Fruit fly (Drosophila melanogaster) whole organism, embryonic: ENCODE measurements around the gene Or88a.
A peak's percentile ranks its signal among the peaks of the same experiment; 100 is the strongest.

ENCODE experiments used
- BEAF-32 ChIP-seq: fragments of 200-800 bp; sonication (Bioruptor generic); optimal IDR thresholded peaks from 3 replicates; lab custom pipeline; 2017; ENCODE audit warnings: missing biosample characterization, missing genetic modification characterization, mild to moderate bottlenecking, moderate library complexity, missing genetic modification reagents
- Bdp1 ChIP-seq: fragments of 200-800 bp; sonication (Bioruptor generic); optimal IDR thresholded peaks from 3 replicates; lab custom pipeline; 2016; ENCODE audit warnings: missing biosample characterization, missing genetic modification characterization
- Bgb ChIP-seq: fragments of 200-800 bp; sonication (Bioruptor generic); IDR thresholded peaks from 2 replicates; pipeline ENCODE4 v1.3.6; 2022; ENCODE audit warnings: missing biosample characterization, missing genetic modification characterization; ENCODE audit not compliant: partially characterized antibody
- C15 ChIP-seq: fragments of 200-800 bp; sonication (Bioruptor generic); IDR thresholded peaks from 3 replicates; pipeline ENCODE4 v1.3.6; 2022; ENCODE audit warnings: missing biosample characterization, missing genetic modification characterization
- CG10147 ChIP-seq: fragments of 200-800 bp; sonication (Bioruptor generic); optimal IDR thresholded peaks from 2 replicates; lab custom pipeline; 2019; ENCODE audit warnings: missing biosample characterization, mild to moderate bottlenecking, missing genetic modification characterization, moderate library complexity
- CG10979 ChIP-seq: fragments of 200-800 bp; sonication (Bioruptor generic); optimal IDR thresholded peaks from 2 replicates; lab custom pipeline; 2018; ENCODE audit warnings: missing biosample characterization, mild to moderate bottlenecking, missing genetic modification characterization, moderate library complexity
- CG15696 ChIP-seq: fragments of 200-800 bp; sonication (Bioruptor generic); optimal IDR thresholded peaks from 2 replicates; lab custom pipeline; 2019; ENCODE audit warnings: missing biosample characterization, mild to moderate bottlenecking, missing genetic modification characterization, moderate library complexity
- CG2120 ChIP-seq: fragments of 200-800 bp; sonication (Bioruptor generic); optimal IDR thresholded peaks from 3 replicates; lab custom pipeline; 2016; ENCODE audit warnings: missing biosample characterization, missing genetic modification characterization
- CG2129 ChIP-seq: fragments of 200-800 bp; sonication (Bioruptor generic); IDR thresholded peaks from 2 replicates; pipeline ENCODE4 v1.3.6; 2022; ENCODE audit warnings: missing biosample characterization, missing genetic modification characterization; ENCODE audit not compliant: partially characterized antibody
- CG2202 ChIP-seq: fragments of 200-800 bp; sonication (Bioruptor generic); optimal IDR thresholded peaks from 2 replicates; lab custom pipeline; 2018; ENCODE audit warnings: missing biosample characterization, mild to moderate bottlenecking, missing genetic modification characterization
- CG2678 ChIP-seq: fragments of 200-800 bp; sonication (Bioruptor generic); optimal IDR thresholded peaks from 3 replicates; lab custom pipeline; 2019; ENCODE audit warnings: missing biosample characterization, mild to moderate bottlenecking, missing genetic modification characterization, moderate library complexity
- CG32532 ChIP-seq: fragments of 200-800 bp; sonication (Bioruptor generic); IDR thresholded peaks from 2 replicates; pipeline ENCODE4 v1.3.6; 2022; ENCODE audit warnings: missing biosample characterization, missing genetic modification characterization
- CG5245 ChIP-seq: fragments of 200-800 bp; sonication (Bioruptor generic); optimal IDR thresholded peaks from 3 replicates; lab custom pipeline; 2016; ENCODE audit warnings: missing biosample characterization, missing genetic modification characterization
- CG6654 ChIP-seq: fragments of 200-800 bp; sonication (Bioruptor generic); optimal IDR thresholded peaks from 2 replicates; lab custom pipeline; 2017; ENCODE audit warnings: missing biosample characterization, mild to moderate bottlenecking, missing genetic modification characterization
- CG6689 ChIP-seq: fragments of 200-800 bp; sonication (Bioruptor generic); IDR thresholded peaks from 2 replicates; pipeline ENCODE4 v1.3.6; 2022; ENCODE audit warnings: missing biosample characterization, missing genetic modification characterization
- CG7786 ChIP-seq: fragments of 200-800 bp; sonication (Bioruptor generic); optimal IDR thresholded peaks from 2 replicates; lab custom pipeline; 2016; ENCODE audit warnings: missing biosample characterization, missing genetic modification characterization
- CG7987 ChIP-seq: fragments of 200-800 bp; sonication (Bioruptor generic); optimal IDR thresholded peaks from 2 replicates; lab custom pipeline; 2018; ENCODE audit warnings: missing biosample characterization, mild to moderate bottlenecking, missing genetic modification characterization, moderate library complexity
- CG8089 ChIP-seq: fragments of 200-800 bp; sonication (Bioruptor generic); optimal IDR thresholded peaks from 3 replicates; lab custom pipeline; 2016; ENCODE audit warnings: missing biosample characterization, missing genetic modification characterization
- CG8281 ChIP-seq: fragments of 200-800 bp; sonication (Bioruptor generic); optimal IDR thresholded peaks from 2 replicates; lab custom pipeline; 2018; ENCODE audit warnings: missing biosample characterization, mild to moderate bottlenecking, missing genetic modification characterization, moderate library complexity
- CG9876 ChIP-seq: fragments of 200-800 bp; sonication (Bioruptor generic); optimal IDR thresholded peaks from 2 replicates; lab custom pipeline; 2016; ENCODE audit warnings: missing biosample characterization, missing genetic modification characterization
- Camta ChIP-seq: fragments of 200-800 bp; sonication (Bioruptor generic); optimal IDR thresholded peaks from 2 replicates; lab custom pipeline; 2016; ENCODE audit warnings: missing biosample characterization, missing genetic modification characterization
- CrebB ChIP-seq: fragments of 200-800 bp; sonication (Bioruptor generic); optimal IDR thresholded peaks from 3 replicates; lab custom pipeline; 2018; ENCODE audit warnings: missing biosample characterization, mild to moderate bottlenecking, missing genetic modification characterization
- Dad ChIP-seq: fragments of 200-800 bp; sonication (Bioruptor generic); optimal IDR thresholded peaks from 3 replicates; lab custom pipeline; 2016; ENCODE audit warnings: missing biosample characterization, missing genetic modification characterization
- Dfd ChIP-seq, 2 experiments: fragments of >200 bp; optimal IDR thresholded peaks; 2 replicates each; lab custom pipeline; 2017; ENCODE audit warnings: missing biosample characterization in 2 of 2, missing genetic modification characterization in 2 of 2
- Ets97D ChIP-seq: fragments of 200-800 bp; sonication (Bioruptor generic); optimal IDR thresholded peaks from 3 replicates; lab custom pipeline; 2016; ENCODE audit warnings: missing biosample characterization, missing genetic modification characterization
- HLH4C ChIP-seq: fragments of 200-800 bp; sonication (Bioruptor generic); IDR thresholded peaks from 3 replicates; pipeline ENCODE4 v1.3.6; 2022; ENCODE audit warnings: missing biosample characterization, missing genetic modification characterization; ENCODE audit not compliant: partially characterized antibody
- Hand ChIP-seq: fragments of 200-800 bp; sonication (Bioruptor generic); optimal IDR thresholded peaks from 2 replicates; lab custom pipeline; 2017; ENCODE audit warnings: mild to moderate bottlenecking, missing biosample characterization, missing genetic modification reagents, missing genetic modification characterization
- Hr39 ChIP-seq: fragments of >200 bp; optimal IDR thresholded peaks from 2 replicates; lab custom pipeline; 2017
- NC2β ChIP-seq: fragments of 200-800 bp; sonication (Bioruptor generic); optimal IDR thresholded peaks from 2 replicates; lab custom pipeline; 2016; ENCODE audit warnings: missing biosample characterization, missing genetic modification characterization
- Pdp1 ChIP-seq, 2 experiments: fragments of 200-800 bp; sonication (Bioruptor generic); optimal IDR thresholded peaks; 3 replicates each; lab custom pipeline; 2016; ENCODE audit warnings: missing biosample characterization in 2 of 2, missing genetic modification characterization in 2 of 2, mild to moderate bottlenecking in 1 of 2, moderate library complexity in 1 of 2
- Poxn ChIP-seq: fragments of 200-800 bp; sonication (Bioruptor generic); IDR thresholded peaks from 2 replicates; pipeline ENCODE4 v1.3.6; 2022; ENCODE audit warnings: missing biosample characterization, missing genetic modification characterization
- Rfx ChIP-seq: fragments of 200-800 bp; sonication (Bioruptor generic); IDR thresholded peaks from 2 replicates; pipeline ENCODE4 v1.3.6; 2022; ENCODE audit warnings: missing biosample characterization, missing genetic modification characterization
- Ssrp ChIP-seq: fragments of 200-800 bp; sonication (Bioruptor generic); optimal IDR thresholded peaks from 2 replicates; lab custom pipeline; 2018; ENCODE audit warnings: missing biosample characterization, mild to moderate bottlenecking, missing genetic modification characterization, moderate library complexity
- abd-A ChIP-seq: fragments of 200-800 bp; sonication (Bioruptor generic); optimal IDR thresholded peaks from 3 replicates; lab custom pipeline; 2019; ENCODE audit warnings: missing biosample characterization, mild to moderate bottlenecking, missing genetic modification characterization, moderate library complexity
- aop ChIP-seq: fragments of 200-800 bp; sonication (Bioruptor generic); IDR thresholded peaks from 2 replicates; pipeline ENCODE4 v1.3.6; 2022; ENCODE audit warnings: missing biosample characterization, missing genetic modification characterization
- bsh ChIP-seq, 2 experiments: fragments of 200-800 bp; sonication (Bioruptor generic); optimal IDR thresholded peaks; 2 replicates each; lab custom pipeline; 2017 to 2018; ENCODE audit warnings: mild to moderate bottlenecking in 2 of 2, missing biosample characterization in 2 of 2, missing genetic modification characterization in 2 of 2, moderate library complexity in 1 of 2
- cas ChIP-seq: fragments of 200-800 bp; sonication (Bioruptor generic); IDR thresholded peaks from 2 replicates; pipeline ENCODE4 v1.3.6; 2022; ENCODE audit warnings: missing biosample characterization, missing genetic modification characterization
- caup ChIP-seq: fragments of 200-800 bp; sonication (Bioruptor generic); optimal IDR thresholded peaks from 3 replicates; lab custom pipeline; 2017; ENCODE audit warnings: missing biosample characterization, mild to moderate bottlenecking, missing genetic modification characterization, moderate library complexity; ENCODE audit not compliant: severe bottlenecking
- chinmo ChIP-seq: fragments of 200-800 bp; sonication (Bioruptor generic); IDR thresholded peaks from 4 replicates; pipeline ENCODE4 v1.3.6; 2022; ENCODE audit warnings: missing biosample characterization, missing genetic modification characterization; ENCODE audit not compliant: partially characterized antibody
- croc ChIP-seq: fragments of 200-800 bp; sonication (Bioruptor generic); conservative IDR thresholded peaks from 3 replicates; pipeline ENCODE4 v1.3.6; 2022; ENCODE audit warnings: missing biosample characterization, missing genetic modification characterization
- danr ChIP-seq: fragments of 200-800 bp; sonication (Bioruptor generic); IDR thresholded peaks from 2 replicates; pipeline ENCODE4 v1.3.6; 2022; ENCODE audit warnings: missing biosample characterization, missing genetic modification characterization
- dimm ChIP-seq: fragments of 200-800 bp; sonication (Bioruptor generic); IDR thresholded peaks from 2 replicates; pipeline ENCODE4 v1.3.6; 2022; ENCODE audit warnings: missing biosample characterization, missing genetic modification characterization
- fd3F ChIP-seq: fragments of 200-800 bp; sonication (Bioruptor generic); optimal IDR thresholded peaks from 2 replicates; lab custom pipeline; 2018; ENCODE audit warnings: missing biosample characterization, mild to moderate bottlenecking, missing genetic modification characterization, moderate library complexity
- grn ChIP-seq: fragments of 200-800 bp; sonication (Bioruptor generic); optimal IDR thresholded peaks from 3 replicates; lab custom pipeline; 2017; ENCODE audit warnings: missing biosample characterization, missing genetic modification characterization
- jumu ChIP-seq: fragments of 200-800 bp; sonication (Bioruptor generic); optimal IDR thresholded peaks from 3 replicates; lab custom pipeline; 2016; ENCODE audit warnings: missing biosample characterization, missing genetic modification characterization
- pb ChIP-seq: fragments of 200-800 bp; sonication (Bioruptor generic); optimal IDR thresholded peaks from 3 replicates; lab custom pipeline; 2016; ENCODE audit warnings: missing biosample characterization, missing genetic modification characterization
- pita ChIP-seq: fragments of 200-800 bp; sonication (Bioruptor generic); optimal IDR thresholded peaks from 2 replicates; lab custom pipeline; 2017; ENCODE audit warnings: missing biosample characterization, mild to moderate bottlenecking, missing genetic modification characterization
- pros ChIP-seq: fragments of 200-800 bp; sonication (Bioruptor generic); optimal IDR thresholded peaks from 3 replicates; lab custom pipeline; 2019; ENCODE audit warnings: missing biosample characterization, mild to moderate bottlenecking, missing genetic modification characterization, moderate library complexity
- rib ChIP-seq: fragments of 200-800 bp; sonication (Bioruptor generic); IDR thresholded peaks from 2 replicates; pipeline ENCODE4 v1.3.6; 2022; ENCODE audit warnings: missing biosample characterization, missing genetic modification characterization
- seq ChIP-seq: fragments of 200-800 bp; sonication (Bioruptor generic); IDR thresholded peaks from 2 replicates; pipeline ENCODE4 v1.3.6; 2022; ENCODE audit warnings: missing biosample characterization, missing genetic modification characterization
- so ChIP-seq: fragments of 200-800 bp; sonication (Bioruptor generic); IDR thresholded peaks from 3 replicates; pipeline ENCODE4 v1.3.6; 2022; ENCODE audit warnings: missing biosample characterization, missing genetic modification characterization

The Or88a gene

dm6 chr3R:14095428-14095827 lies 13.8 kb upstream of the Or88a start (continued):
- peak in 1 of 2 experiments; percentile 60 for TF ChIP-seq bsh (GFP tag; optimal IDR thresholded peaks at IDR 0.05; lab: Kevin White, UChicago)
- no peak for TF ChIP-seq cas
- no peak for TF ChIP-seq HLH4C (GFP tag; lab: Robert Waterston, UW)
- TF ChIP-seq Poxn (GFP tag; lab: Robert Waterston, UW) = no peak
- peak; percentile 52; the same call in 1 of the 2 replicates for TF ChIP-seq CG32532 (GFP tag; lab: Robert Waterston, UW)
- TF ChIP-seq grn (GFP tag; lab: Kevin White, UChicago) = no peak
- peak; percentile 68; the same call in 1 of the 3 replicates for TF ChIP-seq so (GFP tag; lab: Robert Waterston, UW)
- TF ChIP-seq rib (GFP tag; lab: Robert Waterston, UW) = no peak
- TF ChIP-seq Bgb (GFP tag; lab: Robert Waterston, UW) = no peak
- TF ChIP-seq CG2202 = no peak
- TF ChIP-seq fd3F (GFP tag; lab: Kevin White, UChicago) = peak; percentile 21
- TF ChIP-seq CG2678 (tag; lab: Kevin White, UChicago) = peak; percentile 77
- no peak for TF ChIP-seq CG8089
- TF ChIP-seq CG7987 (GFP tag; lab: Kevin White, UChicago) = no peak
- peak; percentile 24 for TF ChIP-seq CG5245
- no peak for TF ChIP-seq dimm (GFP tag; lab: Robert Waterston, UW)
- TF ChIP-seq CG2120 (GFP tag; lab: Kevin White, UChicago) = peak; percentile 29
- TF ChIP-seq CG7786 = no peak
- no peak for TF ChIP-seq Dfd (GFP tag; optimal IDR thresholded peaks at IDR 0.05; lab: Kevin White, UChicago)
- peak; percentile 8 to 24 for TF ChIP-seq Pdp1 (GFP tag; optimal IDR thresholded peaks at IDR 0.05; lab: Kevin White, UChicago)
- no peak for TF ChIP-seq C15 (GFP tag; lab: Robert Waterston, UW)
- peak; percentile 42 for TF ChIP-seq Ssrp (tag; lab: Kevin White, UChicago)
- TF ChIP-seq Dad = no peak
- 0 out of 3 replicates have a peak, but pooled peaks have one; percentile 26 for TF ChIP-seq croc (GFP tag; lab: Robert Waterston, UW)
- no peak for TF ChIP-seq abd-A (tag; lab: Kevin White, UChicago)
- TF ChIP-seq CrebB (tag; lab: Kevin White, UChicago) = no peak
- TF ChIP-seq pb (GFP tag; lab: Kevin White, UChicago) = no peak
- TF ChIP-seq Rfx = peak; percentile 49
- peak; percentile 12 for TF ChIP-seq CG8281 (tag; lab: Kevin White, UChicago)
- TF ChIP-seq CG10147 = no peak
- TF ChIP-seq CG10979 (tag; lab: Kevin White, UChicago) = peak; percentile 57
- TF ChIP-seq Hand = no peak
- TF ChIP-seq CG15696 (tag; lab: Kevin White, UChicago) = no peak
- TF ChIP-seq caup (GFP tag; lab: Kevin White, UChicago) = no peak
- TF ChIP-seq CG9876 (GFP tag; lab: Kevin White, UChicago) = no peak
- peak; percentile 45; the same call in 1 of the 2 replicates for TF ChIP-seq seq (GFP tag; lab: Robert Waterston, UW)
- no peak for TF ChIP-seq Hr39 (lab: Kevin White, UChicago)
- TF ChIP-seq BEAF-32 (GFP tag; lab: Kevin White, UChicago) = peak; percentile 9
- no peak for TF ChIP-seq jumu
- no peak for TF ChIP-seq Ets97D
- TF ChIP-seq pita (GFP tag; lab: Kevin White, UChicago) = no peak
- no peak for TF ChIP-seq Camta (GFP tag; lab: Kevin White, UChicago)
- TF ChIP-seq Bdp1 (GFP tag; lab: Kevin White, UChicago) = no peak
- TF ChIP-seq danr (GFP tag; lab: Robert Waterston, UW) = 0 out of 2 replicates have a peak, but pooled peaks have one; percentile 13
- TF ChIP-seq NC2β (GFP tag; lab: Kevin White, UChicago) = no peak
- TF ChIP-seq CG2129 (GFP tag; lab: Robert Waterston, UW) = no peak
- no peak for TF ChIP-seq aop (GFP tag; lab: Robert Waterston, UW)
- TF ChIP-seq CG6654 (GFP tag; lab: Kevin White, UChicago) = peak; percentile 24
- TF ChIP-seq chinmo = no peak
- TF ChIP-seq CG6689 (GFP tag; lab: Robert Waterston, UW) = peak; percentile 39
- TF ChIP-seq pros (GFP tag; lab: Kevin White, UChicago) = no peak
